Worm (Caenorhabditis elegans): ENCODE measurements around the gene srt-50.

The srt-50 gene

ce11 chrIV:15036974-15037373 is 37.5 kb upstream of the srt-50 start, which contains the start of gene eef-1B.2:
eef-1B.2 (plus strand) TSS chrIV:15037331.
- TF ChIP-seq F33H1.4 (GFP tag; IDR thresholded peaks at IDR 0.05) (peak; percentile 82), B0336.3 (GFP tag; IDR thresholded peaks at IDR 0.05) (0 out of 2 replicates have a peak, but pooled peaks have one; percentile 35), lin-35 (GFP tag; optimal IDR thresholded peaks at IDR 0.05) (peak in 1 of 3 experiments; percentile 86), madf-10 (tag; optimal IDR thresholded peaks at IDR 0.05) (no peak), attf-5 (GFP tag; optimal IDR thresholded peaks at IDR 0.05) (peak; percentile 51), hmg-20 (GFP tag; IDR thresholded peaks at IDR 0.05) (no peak), repo-1 (tag; optimal IDR thresholded peaks at IDR 0.05) (no peak), ztf-3 (GFP tag; optimal IDR thresholded peaks at IDR 0.05) (no peak), Y67H2A.10 (GFP tag; conservative IDR thresholded peaks at IDR 0.05) (no peak), ztf-28 (GFP tag; IDR thresholded peaks at IDR 0.05) (no peak), Y79H2A.3 (GFP tag; conservative IDR thresholded peaks at IDR 0.05) (no peak), lsl-1 (GFP tag; optimal IDR thresholded peaks at IDR 0.05) (peak; percentile 9), snpc-1.3 (tag; optimal IDR thresholded peaks at IDR 0.05; ENCODE audit: insufficient read depth) (no peak), tlf-1 (GFP tag; optimal IDR thresholded peaks at IDR 0.05) (no peak), ceh-27 (GFP tag; optimal IDR thresholded peaks at IDR 0.05) (peak; percentile 5), sea-2 (GFP tag; IDR thresholded peaks at IDR 0.05) (no peak), lin-26 (GFP tag; IDR thresholded peaks at IDR 0.05) (no peak), ceh-79 (tag; optimal IDR thresholded peaks at IDR 0.05) (no peak), efl-1 (GFP tag; optimal IDR thresholded peaks at IDR 0.05) (peak; percentile 80), cebp-1 (GFP tag; IDR thresholded peaks at IDR 0.05) (no peak), cebp-1 (tag; optimal IDR thresholded peaks at IDR 0.05) (peak; percentile 50), madf-6 (GFP tag; IDR thresholded peaks at IDR 0.05) (peak; percentile 56; the same call in 1 of the 2 replicates), mes-4 (tag; optimal IDR thresholded peaks at IDR 0.05) (no peak), bed-1 (GFP tag; IDR thresholded peaks at IDR 0.05) (no peak), mcd-1 (GFP tag; IDR thresholded peaks at IDR 0.05) (peak; percentile 43; the same call in 1 of the 2 replicates), nhr-80 (tag; optimal IDR thresholded peaks at IDR 0.05) (peak; percentile 9), pbrm-1 (GFP tag; IDR thresholded peaks at IDR 0.05) (0 out of 2 replicates have a peak, but pooled peaks have one; percentile 24), snpc-4 (GFP tag; optimal IDR thresholded peaks at IDR 0.05) (peak; percentile 68), snpc-4 (tag; optimal IDR thresholded peaks at IDR 0.05) (peak in 3 of 4 experiments; percentile 80 to 88 (median 87)), fkh-3 (tag; optimal IDR thresholded peaks at IDR 0.05) (no peak), nhr-179 (tag; optimal IDR thresholded peaks at IDR 0.05) (no peak), F55B11.4 (tag; optimal IDR thresholded peaks at IDR 0.05; ENCODE audit: borderline replicate concordance, insufficient read depth) (no peak), F23B12.7 (tag; optimal IDR thresholded peaks at IDR 0.05; ENCODE audit: insufficient read depth) (peak; percentile 62), hmg-1.2 (GFP tag; IDR thresholded peaks at IDR 0.05) (0 out of 2 replicates have a peak, but pooled peaks have one; percentile 16), nfya-2 (GFP tag; IDR thresholded peaks at IDR 0.05) (no peak), lin-40 (tag; optimal IDR thresholded peaks at IDR 0.05) (peak; percentile 12), ztf-18 (tag; optimal IDR thresholded peaks at IDR 0.05) (peak; percentile 86), snpc-1.1 (tag; optimal IDR thresholded peaks at IDR 0.05; ENCODE audit: insufficient read depth) (peak; percentile 12), xnd-1 (tag; optimal IDR thresholded peaks at IDR 0.05) (no peak), lin-54 (GFP tag; optimal IDR thresholded peaks at IDR 0.05) (peak; percentile 91), egl-44 (GFP tag; IDR thresholded peaks at IDR 0.05) (no peak), attf-6 (GFP tag; IDR thresholded peaks at IDR 0.05) (peak; percentile 64; the same call in 1 of the 2 replicates), attf-3 (GFP tag; conservative IDR thresholded peaks at IDR 0.05) (0 out of 2 replicates have a peak, but pooled peaks have one; percentile 18), let-607 (tag; optimal IDR thresholded peaks at IDR 0.05) (peak; percentile 9 to 77), ceh-91 (GFP tag; IDR thresholded peaks at IDR 0.05) (no peak), sdz-38 (tag; optimal IDR thresholded peaks at IDR 0.05) (no peak), tbp1 (GFP tag; optimal IDR thresholded peaks at IDR 0.05) (peak; percentile 37), madf-3 (GFP tag; IDR thresholded peaks at IDR 0.05) (no peak)

Data from whole organism, young adult.